Worm (Caenorhabditis elegans) whole organism, late embryonic: ENCODE results near the gene rmd-1.

Experiments used
- eyg-1 ChIP-seq: sonication (generic microtip); optimal IDR thresholded peaks from 2 replicates; lab custom pipeline; 2016; ENCODE audit warnings: missing genotype, missing genetic modification characterization, missing compliant biosample characterization
- hlh-30 ChIP-seq: sonication (generic microtip); optimal IDR thresholded peaks from 2 replicates; lab custom pipeline; 2017; ENCODE audit warnings: antibody characterized with exemption, missing genetic modification characterization, missing compliant biosample characterization; ENCODE audit not compliant: insufficient read depth
- pqm-1 ChIP-seq: sonication (generic microtip); optimal IDR thresholded peaks from 2 replicates; lab custom pipeline; 2016; ENCODE audit warnings: missing genetic modification characterization, missing compliant biosample characterization
- rnt-1 ChIP-seq: sonication (generic microtip); optimal IDR thresholded peaks from 2 replicates; lab custom pipeline; 2016; ENCODE audit warnings: missing genetic modification characterization, missing compliant biosample characterization
- tbx-2 ChIP-seq: sonication (generic microtip); optimal IDR thresholded peaks from 2 replicates; lab custom pipeline; 2016; ENCODE audit warnings: missing genetic modification characterization, missing compliant biosample characterization

ce11 chrIII:9746665-9747064 is 12.2 kb upstream of the rmd-1 start:
- TF ChIP-seq rnt-1 = no peak
- no peak for TF ChIP-seq eyg-1 (tag; lab: Kevin White, UChicago)
- TF ChIP-seq tbx-2 = no peak
- no peak for TF ChIP-seq hlh-30 (tag; lab: Kevin White, UChicago)
- TF ChIP-seq pqm-1 (tag; lab: Kevin White, UChicago) = no peak
